Worm (Caenorhabditis elegans): ENCODE data around the gene C16A3.6.

C16A3.6 gene

DNA sequence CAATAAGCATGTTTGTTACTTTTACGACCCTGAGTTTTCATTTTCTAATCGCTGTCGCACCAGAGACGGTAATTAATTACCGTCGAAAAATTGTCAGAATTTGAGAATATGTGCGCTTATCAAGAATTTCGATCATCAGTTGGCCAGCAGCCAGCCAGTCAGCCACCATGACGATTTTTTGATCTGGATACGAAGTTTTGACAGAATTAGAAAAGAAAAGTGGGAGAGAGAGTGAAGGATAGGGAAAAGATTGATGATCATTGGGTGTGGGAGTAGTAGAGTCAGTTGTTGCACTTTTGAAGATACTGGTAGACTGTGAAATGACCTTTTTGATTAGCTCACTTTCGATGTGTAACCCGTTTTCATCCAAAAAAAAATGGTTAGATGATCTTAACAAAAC lies 14.6 kb upstream of the C16A3.6 start:
- TF ChIP-seq ceh-82 (tag; optimal IDR thresholded peaks at IDR 0.05) (no peak), zag-1 (tag; optimal IDR thresholded peaks at IDR 0.05) (no peak), sma-9 (GFP tag; optimal IDR thresholded peaks at IDR 0.05) (peak; percentile 83), sma-9 (tag; optimal IDR thresholded peaks at IDR 0.05) (no peak), nhr-77 (tag; optimal IDR thresholded peaks at IDR 0.05) (no peak), snpc-4 (tag; optimal IDR thresholded peaks at IDR 0.05) (no peak), unc-39 (tag; optimal IDR thresholded peaks at IDR 0.05) (no peak), elt-1 (tag; optimal IDR thresholded peaks at IDR 0.05) (peak; percentile 31), elt-3 (tag; optimal IDR thresholded peaks at IDR 0.05) (no peak), peb-1 (tag; optimal IDR thresholded peaks at IDR 0.05) (no peak), Y55F3AM.14 (GFP tag; optimal IDR thresholded peaks at IDR 0.05) (no peak), C34F6.9 (tag; optimal IDR thresholded peaks at IDR 0.05) (peak; percentile 15), mab-5 (tag; optimal IDR thresholded peaks at IDR 0.05) (peak; percentile 9), nhr-23 (tag; optimal IDR thresholded peaks at IDR 0.05) (no peak), ztf-1 (GFP tag; conservative IDR thresholded peaks at IDR 0.05) (no peak), aly-2 (tag; optimal IDR thresholded peaks at IDR 0.05) (no peak), R02D3.7 (tag; optimal IDR thresholded peaks at IDR 0.05) (no peak), unc-55 (GFP tag; optimal IDR thresholded peaks at IDR 0.05) (no peak), F13H6.1 (tag; optimal IDR thresholded peaks at IDR 0.05) (peak; percentile 21), sma-3 (GFP tag; optimal IDR thresholded peaks at IDR 0.05) (peak; percentile 10), egl-27 (tag; optimal IDR thresholded peaks at IDR 0.05) (peak; percentile 67), nhr-6 (tag; optimal IDR thresholded peaks at IDR 0.05) (peak; percentile 46), lin-39 (tag; optimal IDR thresholded peaks at IDR 0.05) (no peak), lsy-2 (tag; optimal IDR thresholded peaks at IDR 0.05) (peak in 1 of 2 experiments; percentile 28), ZK546.5 (tag; optimal IDR thresholded peaks at IDR 0.05) (no peak), mbf-1 (tag; optimal IDR thresholded peaks at IDR 0.05) (no peak), alr-1 (tag; optimal IDR thresholded peaks at IDR 0.05) (no peak), ztf-4 (tag; optimal IDR thresholded peaks at IDR 0.05) (no peak), sem-4 (tag; optimal IDR thresholded peaks at IDR 0.05) (peak; percentile 55), nhr-11 (tag; optimal IDR thresholded peaks at IDR 0.05) (no peak), nhr-25 (tag; optimal IDR thresholded peaks at IDR 0.05) (peak; percentile 82), nhr-237 (tag; optimal IDR thresholded peaks at IDR 0.05) (no peak), lin-13 (GFP tag; optimal IDR thresholded peaks at IDR 0.05) (peak; percentile 33), gmeb-1 (tag; optimal IDR thresholded peaks at IDR 0.05) (no peak), nhr-129 (tag; optimal IDR thresholded peaks at IDR 0.05) (peak; percentile 54), skn-1 (tag; optimal IDR thresholded peaks at IDR 0.05) (no peak), dmd-4 (tag; optimal IDR thresholded peaks at IDR 0.05) (no peak), nhr-10 (tag; optimal IDR thresholded peaks at IDR 0.05) (no peak), ama-1 (optimal IDR thresholded peaks at IDR 0.05) (peak; percentile 55), crh-2 (tag; optimal IDR thresholded peaks at IDR 0.05) (no peak), nhr-12 (tag; optimal IDR thresholded peaks at IDR 0.05) (no peak), ztf-11 (tag; optimal IDR thresholded peaks at IDR 0.05) (no peak), unc-62 (GFP tag; optimal IDR thresholded peaks at IDR 0.05) (peak; percentile 7), blmp-1 (tag; optimal IDR thresholded peaks at IDR 0.05; ENCODE audit: insufficient read depth) (peak; percentile 97), ceh-16 (tag; optimal IDR thresholded peaks at IDR 0.05) (peak; percentile 99), lin-11 (tag; optimal IDR thresholded peaks at IDR 0.05) (no peak), nhr-21 (tag; optimal IDR thresholded peaks at IDR 0.05) (peak; percentile 16), fos-1 (tag; optimal IDR thresholded peaks at IDR 0.05) (peak; percentile 13), mdl-1 (tag; optimal IDR thresholded peaks at IDR 0.05) (no peak)
